Worm (Caenorhabditis elegans) whole organism, L4/young adult: ENCODE results near the gene nhr-146.

ENCODE experiments used
- W03F9.2 ChIP-seq: fragments of 150-350 bp; optimal IDR thresholded peaks from 2 replicates; lab custom pipeline; 2014; ENCODE audit warnings: missing biosample characterization, missing genetic modification characterization
- dao-5 ChIP-seq: sonication (generic microtip); optimal IDR thresholded peaks from 2 replicates; lab custom pipeline; 2016; ENCODE audit warnings: missing genotype, missing genetic modification characterization, moderate library complexity, missing compliant biosample characterization
- him-1 ChIP-seq: sonication (generic microtip); optimal IDR thresholded peaks from 2 replicates; lab custom pipeline; 2016; ENCODE audit warnings: missing genotype, missing genetic modification reagents, missing genetic modification characterization, missing compliant biosample characterization

DNA sequence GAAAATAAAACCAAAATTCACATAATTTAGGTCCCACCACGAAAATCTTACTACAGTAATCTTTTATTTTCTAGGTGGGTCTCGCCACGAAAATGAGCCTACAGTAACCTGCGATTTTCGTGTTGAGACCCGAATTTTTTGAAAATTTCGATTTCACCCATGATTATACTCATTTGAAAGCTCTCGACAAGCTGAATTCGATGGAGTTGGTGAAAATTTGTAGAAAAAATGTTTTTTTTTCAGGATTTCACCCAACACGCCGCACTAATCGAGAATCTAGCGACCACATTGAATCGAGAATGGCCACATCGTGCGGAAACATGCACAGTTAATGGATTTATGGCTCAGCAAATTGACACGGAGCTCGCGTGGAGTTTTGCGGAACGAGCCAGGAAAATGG, 36.3 kb downstream of the nhr-146 start:
- no peak for TF ChIP-seq dao-5 (tag; lab: Kevin White, UChicago)
- TF ChIP-seq W03F9.2 (tag; lab: Kevin White, UChicago), result no peak
- no peak for TF ChIP-seq him-1 (tag; lab: Kevin White, UChicago)
